Worm (Caenorhabditis elegans) whole organism, L4 larva: ENCODE measurements around the gene srx-29.

Experiments used
- ama-1 ChIP-seq: fragments of 150-350 bp; optimal IDR thresholded peaks from 2 replicates; lab custom pipeline; 2014; ENCODE audit warnings: inconsistent platforms, mixed read lengths
- pqm-1 ChIP-seq: sonication (generic microtip); optimal IDR thresholded peaks from 2 replicates; lab custom pipeline; 2017; ENCODE audit warnings: missing biosample characterization, missing genetic modification characterization

DNA sequence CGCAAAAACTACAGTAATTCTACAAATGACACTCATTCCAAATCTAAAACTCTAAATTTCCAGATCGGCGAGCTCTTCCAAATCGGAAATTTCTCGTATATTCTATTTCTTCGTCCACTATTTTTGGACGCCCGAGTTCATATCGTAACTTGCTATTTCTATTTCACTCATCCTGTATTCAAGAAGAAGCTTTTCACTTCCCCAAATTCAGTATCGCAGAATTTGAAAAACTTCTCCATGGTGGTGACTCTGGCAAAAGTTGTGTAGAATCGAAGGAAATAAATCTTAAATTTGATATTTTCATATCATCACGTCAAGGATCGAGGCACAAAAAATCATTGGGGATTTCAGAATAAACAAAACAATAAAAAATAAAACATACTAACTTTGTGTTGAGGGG is 45.9 kb downstream of the srx-29 start:
- TF ChIP-seq ama-1 (lab: Kevin White, UChicago) (peak; percentile 87), pqm-1 (tag; lab: Kevin White, UChicago) (no peak)
